Fruit fly (Drosophila melanogaster): ENCODE results near the gene TBC1D23.

Gene TBC1D23

dm6 chr2L:1118880-1119809, 10.0 kb upstream of the TBC1D23 start (continued):
- TF ChIP-seq CG15479 (GFP tag; optimal IDR thresholded peaks at IDR 0.05) = peak; percentile 78
- no peak for TF ChIP-seq CG5180 (GFP tag; optimal IDR thresholded peaks at IDR 0.05)
- TF ChIP-seq row (GFP tag; IDR thresholded peaks at IDR 0.05) = peak; percentile 98
- no peak for TF ChIP-seq pb (GFP tag; optimal IDR thresholded peaks at IDR 0.05)
- TF ChIP-seq CG9932 (GFP tag; IDR thresholded peaks at IDR 0.05) = peak; percentile 78
- no peak for TF ChIP-seq Elba2 (GFP tag; optimal IDR thresholded peaks at IDR 0.05)
- TF ChIP-seq tx (GFP tag; optimal IDR thresholded peaks at IDR 0.05) = peak; percentile 59
- TF ChIP-seq CG8944 (GFP tag; optimal IDR thresholded peaks at IDR 0.05) = peak; percentile 57
- peak; percentile 75 for TF ChIP-seq nmo (GFP tag; optimal IDR thresholded peaks at IDR 0.05)
- TF ChIP-seq CG34224 (GFP tag; IDR thresholded peaks at IDR 0.05; ENCODE audit: partially characterized antibody) = peak; percentile 50; the same call in 2 of the 3 replicates
- peak in 1 of 2 experiments; percentile 54 for TF ChIP-seq Hr78 (GFP tag; optimal IDR thresholded peaks at IDR 0.05)
- TF ChIP-seq twi (tag; optimal IDR thresholded peaks at IDR 0.05) = peak; percentile 75
- TF ChIP-seq tll (GFP tag; optimal IDR thresholded peaks at IDR 0.05) = no peak
- peak; percentile 75; the same call in 2 of the 3 replicates for TF ChIP-seq Dbx (GFP tag; IDR thresholded peaks at IDR 0.05)
- TF ChIP-seq Dp (GFP tag; optimal IDR thresholded peaks at IDR 0.05) = no peak
- peak; percentile 85 for TF ChIP-seq cwo (GFP tag; optimal IDR thresholded peaks at IDR 0.05)
- peak; percentile 76 for TF ChIP-seq CG10366 (GFP tag; IDR thresholded peaks at IDR 0.05)
- TF ChIP-seq ap (GFP tag; IDR thresholded peaks at IDR 0.05) = peak; percentile 82
- TF ChIP-seq kah (GFP tag; optimal IDR thresholded peaks at IDR 0.05) = peak; percentile 3
- no peak for TF ChIP-seq sqz (GFP tag; optimal IDR thresholded peaks at IDR 0.05)
- TF ChIP-seq vnd (GFP tag; IDR thresholded peaks at IDR 0.05; ENCODE audit: partially characterized antibody) = no peak
- TF ChIP-seq bcd (GFP tag; optimal IDR thresholded peaks at IDR 0.05) = peak; percentile 61
- peak; percentile 48 for TF ChIP-seq MTF-1 (GFP tag; optimal IDR thresholded peaks at IDR 0.05; ENCODE audit: borderline replicate concordance)
- peak; percentile 54 for TF ChIP-seq maf-S (GFP tag; optimal IDR thresholded peaks at IDR 0.05)
- no peak for TF ChIP-seq inv (GFP tag; IDR thresholded peaks at IDR 0.05; ENCODE audit: partially characterized antibody)
- no peak for TF ChIP-seq CG15696 (tag; optimal IDR thresholded peaks at IDR 0.05)
- no peak for TF ChIP-seq sim (GFP tag; IDR thresholded peaks at IDR 0.05)
- TF ChIP-seq Tbp (GFP tag; optimal IDR thresholded peaks at IDR 0.05) = no peak
- TF ChIP-seq pita (GFP tag; optimal IDR thresholded peaks at IDR 0.05) = no peak
- TF ChIP-seq nerfin-1 (tag; optimal IDR thresholded peaks at IDR 0.05) = no peak
- peak; percentile 12 for TF ChIP-seq trh (GFP tag; optimal IDR thresholded peaks at IDR 0.05)
- peak; percentile 36; the same call in 1 of the 2 replicates for TF ChIP-seq Awh (GFP tag; IDR thresholded peaks at IDR 0.05)
- TF ChIP-seq Atf3 (GFP tag; optimal IDR thresholded peaks at IDR 0.05) = peak; percentile 41
- peak; percentile 49 for TF ChIP-seq Mad (GFP tag; optimal IDR thresholded peaks at IDR 0.05)
- peak; percentile 33 for TF ChIP-seq Vsx1 (GFP tag; optimal IDR thresholded peaks at IDR 0.05)
- no peak for TF ChIP-seq CG15073 (GFP tag; optimal IDR thresholded peaks at IDR 0.05)
- peak; percentile 44 for TF ChIP-seq Ssrp (tag; optimal IDR thresholded peaks at IDR 0.05)
- TF ChIP-seq HLH4C (GFP tag; IDR thresholded peaks at IDR 0.05; ENCODE audit: partially characterized antibody) = peak; percentile 37; the same call in 2 of the 3 replicates
- TF ChIP-seq CkIIα-i1 (GFP tag; IDR thresholded peaks at IDR 0.05) = peak; percentile 23; the same call in 1 of the 2 replicates
- peak; percentile 67 for TF ChIP-seq Chrac-16 (GFP tag; optimal IDR thresholded peaks at IDR 0.05)
- TF ChIP-seq CG1832 (GFP tag; optimal IDR thresholded peaks at IDR 0.05) = no peak
- no peak; the same call in 1 of the 2 replicates for TF ChIP-seq Doc2 (GFP tag; IDR thresholded peaks at IDR 0.05)
- peak in 1 of 2 experiments; percentile 60 for TF ChIP-seq bsh (GFP tag; optimal IDR thresholded peaks at IDR 0.05)
- no peak for TF ChIP-seq yki (optimal IDR thresholded peaks at IDR 0.05)
- peak; percentile 34 for TF ChIP-seq CG10979 (tag; optimal IDR thresholded peaks at IDR 0.05)
- TF ChIP-seq BEAF-32 (GFP tag; optimal IDR thresholded peaks at IDR 0.05) = no peak
- TF ChIP-seq ab (GFP tag; optimal IDR thresholded peaks at IDR 0.05) = peak; percentile 55

Data from whole organism, embryonic.